Worm (Caenorhabditis elegans) whole organism, L1 larva: ENCODE data around the gene srg-56.

Experiments used
- ama-1 ChIP-seq: fragments of 150-350 bp; optimal IDR thresholded peaks from 2 replicates; lab custom pipeline; 2014
- dpl-1 ChIP-seq, 3 experiments: fragments of 150-350 bp in 2 of 3; sonication (generic microtip) in 1 of 3; optimal IDR thresholded peaks; 2 replicates each; lab custom pipeline; 2014 to 2017; ENCODE audit warnings: missing biosample characterization in 3 of 3, missing genetic modification characterization in 3 of 3, missing genetic modification reagents in 3 of 3
- fkh-4 ChIP-seq: sonication (generic microtip); optimal IDR thresholded peaks from 2 replicates; lab custom pipeline; 2016; ENCODE audit warnings: missing compliant biosample characterization, missing genetic modification characterization, borderline replicate concordance
- fos-1 ChIP-seq: fragments of 150-350 bp; optimal IDR thresholded peaks from 2 replicates; lab custom pipeline; 2014; ENCODE audit warnings: missing biosample characterization, missing genetic modification characterization
- lin-15B ChIP-seq: fragments of 150-350 bp; sonication (generic microtip); optimal IDR thresholded peaks from 3 replicates; lab custom pipeline; 2014; ENCODE audit warnings: missing biosample characterization, missing genetic modification characterization
- lsy-2 ChIP-seq, 2 experiments: fragments of 150-350 bp; optimal IDR thresholded peaks; 2 replicates each; lab custom pipeline; 2014; ENCODE audit warnings: missing biosample characterization in 2 of 2, missing genetic modification characterization in 2 of 2
- nhr-90 ChIP-seq: sonication (generic microtip); optimal IDR thresholded peaks from 2 replicates; lab custom pipeline; 2016; ENCODE audit warnings: mild to moderate bottlenecking, missing genetic modification characterization, missing compliant biosample characterization; ENCODE audit not compliant: poor library complexity
- sptf-1 ChIP-seq: fragments of 150-350 bp; optimal IDR thresholded peaks from 2 replicates; lab custom pipeline; 2014; ENCODE audit warnings: missing biosample characterization, missing genetic modification characterization
- unc-30 ChIP-seq: sonication (generic microtip); optimal IDR thresholded peaks from 2 replicates; lab custom pipeline; 2017; ENCODE audit warnings: missing biosample characterization, missing genetic modification characterization
- unc-62 ChIP-seq: fragments of 150-350 bp; optimal IDR thresholded peaks from 2 replicates; lab custom pipeline; 2014; ENCODE audit warnings: missing biosample characterization, missing genetic modification reagents, missing genetic modification characterization
- ztf-11 ChIP-seq, 2 experiments: sonication (generic microtip); optimal IDR thresholded peaks; 2 replicates each; lab custom pipeline; 2016 to 2017; ENCODE audit warnings: missing genetic modification characterization in 2 of 2, missing biosample characterization in 1 of 2, missing compliant biosample characterization in 1 of 2
- ztf-4 ChIP-seq: fragments of 150-350 bp; optimal IDR thresholded peaks from 2 replicates; lab custom pipeline; 2014; ENCODE audit warnings: missing biosample characterization, missing genetic modification characterization

ce11 chrV:2753007-2753406 is 14.9 kb upstream of the srg-56 start, which contains the start of gene srx-26:
- TF ChIP-seq ama-1 (lab: Kevin White, UChicago) = no peak
- TF ChIP-seq lin-15B = no peak
- no peak for TF ChIP-seq sptf-1 (tag; lab: Kevin White, UChicago)
- TF ChIP-seq fkh-4 (tag; lab: Kevin White, UChicago) = no peak
- no peak for TF ChIP-seq ztf-4 (tag; lab: Kevin White, UChicago)
- TF ChIP-seq lsy-2 (tag; optimal IDR thresholded peaks at IDR 0.05; lab: Kevin White, UChicago) = no peak
- no peak for TF ChIP-seq fos-1
- no peak for TF ChIP-seq ztf-11 (tag; optimal IDR thresholded peaks at IDR 0.05; lab: Kevin White, UChicago)
- no peak for TF ChIP-seq nhr-90
- no peak for TF ChIP-seq unc-30 (tag; lab: Kevin White, UChicago)
- TF ChIP-seq dpl-1 (GFP tag; optimal IDR thresholded peaks at IDR 0.05; lab: Kevin White, UChicago) = no peak
- no peak for TF ChIP-seq unc-62 (GFP tag; lab: Kevin White, UChicago)
